Worm (Caenorhabditis elegans): ENCODE results near the gene lev-9.

Gene lev-9

ce11 chrX:6256430-6256829 lies 35.1 kb downstream of the lev-9 start (continued):
- TF ChIP-seq lin-13 (GFP tag; optimal IDR thresholded peaks at IDR 0.05) (no peak), hpl-2 (GFP tag; optimal IDR thresholded peaks at IDR 0.05) (no peak), ces-1 (GFP tag; optimal IDR thresholded peaks at IDR 0.05) (no peak), lsy-2 (tag; optimal IDR thresholded peaks at IDR 0.05) (peak in 1 of 2 experiments; percentile 46), ceh-8 (GFP tag; optimal IDR thresholded peaks at IDR 0.05) (no peak), egl-27 (tag; optimal IDR thresholded peaks at IDR 0.05) (no peak), lir-3 (tag; optimal IDR thresholded peaks at IDR 0.05; ENCODE audit: poor library complexity) (no peak), nhr-20 (tag; optimal IDR thresholded peaks at IDR 0.05) (peak; percentile 73), mdl-1 (tag; optimal IDR thresholded peaks at IDR 0.05) (peak in 1 of 2 experiments; percentile 60), ceh-82 (tag; optimal IDR thresholded peaks at IDR 0.05) (no peak), lin-15B (tag; optimal IDR thresholded peaks at IDR 0.05) (no peak), elt-2 (tag; optimal IDR thresholded peaks at IDR 0.05) (peak; percentile 78), nhr-19 (GFP tag; conservative IDR thresholded peaks at IDR 0.05) (peak; percentile 11; the same call in 1 of the 2 replicates), vab-15 (tag; optimal IDR thresholded peaks at IDR 0.05) (no peak)

ce11 chrX:6255561-6255960 lies 36.0 kb downstream of the lev-9 start:
- TF ChIP-seq alr-1 (tag; optimal IDR thresholded peaks at IDR 0.05; ENCODE audit: borderline replicate concordance) (no peak), hlh-4 (tag; optimal IDR thresholded peaks at IDR 0.05) (no peak), ces-1 (GFP tag; optimal IDR thresholded peaks at IDR 0.05) (no peak), swsn-7 (tag; optimal IDR thresholded peaks at IDR 0.05) (peak; percentile 69), dpl-1 (GFP tag; optimal IDR thresholded peaks at IDR 0.05) (peak; percentile 23 to 61 (median 41)), lin-35 (GFP tag; optimal IDR thresholded peaks at IDR 0.05) (peak; percentile 53 to 86), hlh-17 (GFP tag; optimal IDR thresholded peaks at IDR 0.05; ENCODE audit: borderline replicate concordance) (no peak), unc-62 (GFP tag; optimal IDR thresholded peaks at IDR 0.05) (no peak), nhr-237 (tag; optimal IDR thresholded peaks at IDR 0.05) (no peak), nhr-77 (tag; optimal IDR thresholded peaks at IDR 0.05) (no peak), ztf-11 (tag; optimal IDR thresholded peaks at IDR 0.05) (no peak), elt-2 (tag; optimal IDR thresholded peaks at IDR 0.05) (peak; percentile 92), ztf-4 (tag; optimal IDR thresholded peaks at IDR 0.05) (peak; percentile 92), mab-9 (GFP tag; IDR thresholded peaks at IDR 0.05) (peak; percentile 48; the same call in 1 of the 2 replicates), pax-3 (tag; optimal IDR thresholded peaks at IDR 0.05) (peak; percentile 9), fkh-4 (tag; optimal IDR thresholded peaks at IDR 0.05; ENCODE audit: borderline replicate concordance) (no peak), hpl-2 (GFP tag; optimal IDR thresholded peaks at IDR 0.05) (no peak), mep-1 (tag; optimal IDR thresholded peaks at IDR 0.05) (peak; percentile 57), ceh-88 (GFP tag; IDR thresholded peaks at IDR 0.05) (peak; percentile 33; the same call in 1 of the 2 replicates), nhr-28 (tag; optimal IDR thresholded peaks at IDR 0.05) (peak; percentile 55), unc-30 (tag; optimal IDR thresholded peaks at IDR 0.05) (no peak), ama-1 (optimal IDR thresholded peaks at IDR 0.05) (peak; percentile 74), aha-1 (tag; optimal IDR thresholded peaks at IDR 0.05) (no peak), unc-98 (GFP tag; IDR thresholded peaks at IDR 0.05) (no peak), grh-1 (GFP tag; IDR thresholded peaks at IDR 0.05) (peak; percentile 78), mef-2 (tag; optimal IDR thresholded peaks at IDR 0.05) (no peak), nhr-71 (tag; optimal IDR thresholded peaks at IDR 0.05) (peak; percentile 98), lin-13 (GFP tag; optimal IDR thresholded peaks at IDR 0.05) (peak; percentile 58), ceh-8 (GFP tag; optimal IDR thresholded peaks at IDR 0.05) (no peak), nhr-90 (tag; optimal IDR thresholded peaks at IDR 0.05; ENCODE audit: poor library complexity) (peak; percentile 91), C34B4.2 (tag; optimal IDR thresholded peaks at IDR 0.05) (no peak), sox-4 (tag; optimal IDR thresholded peaks at IDR 0.05) (no peak), lsy-2 (tag; optimal IDR thresholded peaks at IDR 0.05) (peak; percentile 72 to 78), nhr-12 (tag; optimal IDR thresholded peaks at IDR 0.05) (no peak), snu-23 (GFP tag; optimal IDR thresholded peaks at IDR 0.05) (peak; percentile 89), C04F5.9 (tag; optimal IDR thresholded peaks at IDR 0.05) (no peak), nhr-20 (tag; optimal IDR thresholded peaks at IDR 0.05) (peak; percentile 97), ceh-63 (GFP tag; optimal IDR thresholded peaks at IDR 0.05) (no peak), tlp-1 (tag; optimal IDR thresholded peaks at IDR 0.05) (no peak), mdl-1 (tag; optimal IDR thresholded peaks at IDR 0.05) (peak in 1 of 2 experiments; percentile 99), ets-5 (GFP tag; IDR thresholded peaks at IDR 0.05) (no peak), efl-3 (GFP tag; optimal IDR thresholded peaks at IDR 0.05) (no peak), sup-37 (GFP tag; optimal IDR thresholded peaks at IDR 0.05) (peak; percentile 56)

All from whole organism, L1 larva.